Worm (Caenorhabditis elegans) whole organism, late embryonic: ENCODE data around the gene cid-1.

Experiments
- unc-3 ChIP-seq, 2 experiments: fragments of 200-800 bp in 1 of 2; sonication (Bioruptor generic) in 1 of 2; sonication (generic microtip) in 1 of 2; conservative IDR thresholded peaks in 1 of 2; optimal IDR thresholded peaks in 1 of 2; 2 replicates each; pipeline versions ENCODE4 v1.3.6 to Lab custom; 2016 to 2022; ENCODE audit warnings: missing compliant biosample characterization in 2 of 2, missing genetic modification characterization in 2 of 2, missing genetic modification reagents in 1 of 2

cid-1 gene

ce11 chrIII:5229511-5230250, 56.0 kb downstream of the cid-1 start:
- TF ChIP-seq unc-3 (GFP tag; conservative IDR thresholded peaks at IDR 0.05; lab: Robert Waterston, UW) (no peak), unc-3 (tag; optimal IDR thresholded peaks at IDR 0.05; lab: Kevin White, UChicago) (no peak)
